Worm (Caenorhabditis elegans) whole organism, young adult: ENCODE data around the gene nhr-28.
A peak's percentile ranks its signal among the peaks of the same experiment; 100 is the strongest.

Experiments used
- F33H1.4 ChIP-seq: fragments of 200-800 bp; sonication (Bioruptor generic); IDR thresholded peaks from 2 replicates; pipeline ENCODE4 v1.3.6; 2022; ENCODE audit warnings: missing genetic modification reagents, missing genetic modification characterization, missing compliant biosample characterization
- F49E8.2 ChIP-seq: sonication (generic microtip); optimal IDR thresholded peaks from 3 replicates; lab custom pipeline; 2017; ENCODE audit warnings: missing genetic modification characterization, mild to moderate bottlenecking, missing compliant biosample characterization, antibody characterized with exemption, moderate library complexity; ENCODE audit not compliant: insufficient read depth
- ZK185.1 ChIP-seq: sonication (generic microtip); optimal IDR thresholded peaks from 2 replicates; lab custom pipeline; 2016; ENCODE audit warnings: mild to moderate bottlenecking, missing genetic modification characterization, missing compliant biosample characterization; ENCODE audit not compliant: poor library complexity, severe bottlenecking
- bed-2 ChIP-seq: fragments of 200-800 bp; sonication (Bioruptor generic); IDR thresholded peaks from 2 replicates; pipeline ENCODE4 v1.3.6; 2022; ENCODE audit warnings: missing genetic modification reagents, missing genetic modification characterization, missing compliant biosample characterization
- cebp-2 ChIP-seq: fragments of 200-800 bp; sonication (Bioruptor generic); IDR thresholded peaks from 2 replicates; pipeline ENCODE4 v1.3.6; 2022; ENCODE audit warnings: missing genetic modification characterization, missing compliant biosample characterization
- lir-1 ChIP-seq: fragments of 200-800 bp; sonication (Bioruptor generic); conservative IDR thresholded peaks from 2 replicates; pipeline ENCODE4 v1.3.6; 2022; ENCODE audit warnings: missing genetic modification reagents, missing genetic modification characterization, missing compliant biosample characterization
- lsl-1 ChIP-seq: fragments of 200-800 bp; sonication (Bioruptor generic); optimal IDR thresholded peaks from 2 replicates; lab custom pipeline; 2018; ENCODE audit warnings: mild to moderate bottlenecking, missing genetic modification characterization, moderate library complexity, missing compliant biosample characterization
- madf-3 ChIP-seq: fragments of 200-800 bp; sonication (Bioruptor generic); IDR thresholded peaks from 2 replicates; pipeline ENCODE4 v1.3.6; 2022; ENCODE audit warnings: missing genetic modification reagents, missing genetic modification characterization, missing compliant biosample characterization
- nhr-27 ChIP-seq: fragments of 200-800 bp; sonication (Bioruptor generic); optimal IDR thresholded peaks from 2 replicates; lab custom pipeline; 2018; ENCODE audit warnings: mild to moderate bottlenecking, missing genetic modification characterization, moderate library complexity, missing compliant biosample characterization
- snpc-4 ChIP-seq, 5 experiments: fragments of 150-350 bp in 1 of 5; sonication (generic microtip) in 4 of 5; optimal IDR thresholded peaks; 2 replicates each; lab custom pipeline; 2014 to 2018; ENCODE audit warnings: missing genetic modification characterization in 5 of 5, missing biosample characterization in 3 of 5, antibody characterized with exemption in 2 of 5, mild to moderate bottlenecking in 2 of 5, missing compliant biosample characterization in 2 of 5, missing genotype in 2 of 5, moderate library complexity in 2 of 5, missing genetic modification reagents in 1 of 5
- unc-62 ChIP-seq: fragments of 150-350 bp; optimal IDR thresholded peaks from 2 replicates; lab custom pipeline; 2014; ENCODE audit warnings: missing biosample characterization, missing genetic modification reagents, missing genetic modification characterization
- zfh-2 ChIP-seq: fragments of 200-800 bp; sonication (Bioruptor generic); conservative IDR thresholded peaks from 2 replicates; pipeline ENCODE4 v1.3.6; 2022; ENCODE audit warnings: missing genetic modification reagents, missing genetic modification characterization, missing compliant biosample characterization
- ztf-22 ChIP-seq: fragments of 200-800 bp; sonication (Bioruptor generic); optimal IDR thresholded peaks from 2 replicates; lab custom pipeline; 2018; ENCODE audit warnings: mild to moderate bottlenecking, missing genetic modification characterization, moderate library complexity, missing compliant biosample characterization

DNA sequence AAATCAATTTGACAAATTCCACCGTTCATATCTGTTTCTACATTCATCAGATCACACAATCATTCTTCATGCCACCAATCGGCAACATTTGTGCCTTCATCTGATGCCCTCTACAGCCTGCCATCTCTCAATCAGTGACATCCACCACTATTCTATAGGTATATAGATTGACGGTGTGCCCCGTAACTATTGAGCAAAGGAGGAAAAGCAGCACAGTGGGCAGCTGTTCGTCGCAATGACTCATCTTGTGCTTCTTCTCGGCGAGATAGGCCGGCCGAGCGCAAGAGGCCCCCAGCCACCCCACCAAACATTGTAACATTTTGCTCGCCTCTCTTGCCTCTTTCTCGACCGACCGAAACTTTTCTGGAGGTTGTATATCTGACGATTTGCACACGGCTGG, 37.3 kb downstream of the nhr-28 start:
- TF ChIP-seq cebp-2 (GFP tag; lab: Robert Waterston, UW), result no peak
- peak; percentile 87 for TF ChIP-seq zfh-2 (GFP tag; lab: Robert Waterston, UW)
- TF ChIP-seq nhr-27 (tag; lab: Kevin White, UChicago), result no peak
- TF ChIP-seq lir-1, result no peak
- TF ChIP-seq unc-62, result no peak
- TF ChIP-seq bed-2 (GFP tag; lab: Robert Waterston, UW), result no peak
- no peak for TF ChIP-seq madf-3 (GFP tag; lab: Robert Waterston, UW)
- TF ChIP-seq ztf-22 (GFP tag; lab: Kevin White, UChicago), result no peak
- TF ChIP-seq F33H1.4 (GFP tag; lab: Robert Waterston, UW), result no peak
- TF ChIP-seq snpc-4 (GFP tag; optimal IDR thresholded peaks at IDR 0.05; lab: Kevin White, UChicago), result no peak
- no peak for TF ChIP-seq snpc-4 (tag; optimal IDR thresholded peaks at IDR 0.05; lab: Kevin White, UChicago)
- TF ChIP-seq lsl-1, result no peak
- no peak for TF ChIP-seq F49E8.2 (tag; lab: Kevin White, UChicago)
- TF ChIP-seq ZK185.1 (tag; lab: Kevin White, UChicago), result no peak
